Worm (Caenorhabditis elegans) whole organism, L1 larva: ENCODE data around the gene clec-88.
A peak's percentile ranks its signal among the peaks of the same experiment; 100 is the strongest.

Experiments
- aha-1 ChIP-seq: fragments of 150-350 bp; optimal IDR thresholded peaks from 2 replicates; lab custom pipeline; 2014; ENCODE audit warnings: missing biosample characterization, missing genetic modification characterization
- aly-2 ChIP-seq: fragments of 150-350 bp; optimal IDR thresholded peaks from 2 replicates; lab custom pipeline; 2014; ENCODE audit warnings: missing biosample characterization, missing genetic modification characterization
- ama-1 ChIP-seq: fragments of 150-350 bp; optimal IDR thresholded peaks from 2 replicates; lab custom pipeline; 2014
- blmp-1 ChIP-seq: fragments of 150-350 bp; optimal IDR thresholded peaks from 2 replicates; lab custom pipeline; 2014; ENCODE audit warnings: missing biosample characterization, missing genetic modification characterization
- ceh-63 ChIP-seq: fragments of 200-800 bp; sonication (Bioruptor generic); optimal IDR thresholded peaks from 2 replicates; lab custom pipeline; 2018; ENCODE audit warnings: mild to moderate bottlenecking, missing genetic modification characterization, missing compliant biosample characterization
- ceh-8 ChIP-seq: fragments of 200-800 bp; sonication (Bioruptor generic); optimal IDR thresholded peaks from 2 replicates; lab custom pipeline; 2018; ENCODE audit warnings: mild to moderate bottlenecking, missing genetic modification characterization, moderate library complexity, missing compliant biosample characterization
- ceh-82 ChIP-seq, 3 experiments: fragments of 150-350 bp in 1 of 3; sonication (generic microtip) in 2 of 3; optimal IDR thresholded peaks; 2 replicates each; lab custom pipeline; 2014 to 2017; ENCODE audit warnings: missing biosample characterization in 3 of 3, missing genetic modification characterization in 3 of 3
- ceh-90 ChIP-seq: sonication (generic microtip); optimal IDR thresholded peaks from 2 replicates; lab custom pipeline; 2016; ENCODE audit warnings: missing genetic modification characterization, missing compliant biosample characterization
- dpl-1 ChIP-seq, 3 experiments: fragments of 150-350 bp in 2 of 3; sonication (generic microtip) in 1 of 3; optimal IDR thresholded peaks; 2 replicates each; lab custom pipeline; 2014 to 2017; ENCODE audit warnings: missing biosample characterization in 3 of 3, missing genetic modification characterization in 3 of 3, missing genetic modification reagents in 3 of 3
- efl-1 ChIP-seq, 4 experiments: fragments of 150-350 bp; optimal IDR thresholded peaks in 3 of 4; peaks in 1 of 4; 1 replicate in 1 of 4; 2 replicates in 3 of 4; lab custom pipeline; 2014; ENCODE audit warnings: missing biosample characterization in 2 of 4, missing genetic modification characterization in 2 of 4, missing genetic modification reagents in 2 of 4
- efl-3 ChIP-seq: fragments of 200-800 bp; sonication (Bioruptor generic); optimal IDR thresholded peaks from 2 replicates; lab custom pipeline; 2018; ENCODE audit warnings: mild to moderate bottlenecking, missing genetic modification characterization, missing compliant biosample characterization
- elt-2 ChIP-seq: sonication (generic microtip); optimal IDR thresholded peaks from 2 replicates; lab custom pipeline; 2016; ENCODE audit warnings: missing genetic modification characterization, mild to moderate bottlenecking, inconsistent platforms, missing compliant biosample characterization, missing genetic modification reagents
- elt-3 ChIP-seq, 6 experiments: fragments of 150-350 bp in 1 of 6; sonication (generic microtip); optimal IDR thresholded peaks; 2 replicates each; lab custom pipeline; 2017 to 2018; ENCODE audit warnings: missing biosample characterization in 6 of 6, missing genetic modification characterization in 6 of 6, inconsistent platforms in 1 of 6
- fkh-8 ChIP-seq: sonication (generic microtip); optimal IDR thresholded peaks from 2 replicates; lab custom pipeline; 2016; ENCODE audit warnings: mild to moderate bottlenecking, missing genetic modification characterization, missing compliant biosample characterization
- grh-1 ChIP-seq: fragments of 200-800 bp; sonication (Bioruptor generic); IDR thresholded peaks from 2 replicates; pipeline ENCODE4 v1.3.6; 2022; ENCODE audit warnings: missing genetic modification reagents, missing genetic modification characterization, missing compliant biosample characterization
- hlh-17 ChIP-seq: fragments of 200-800 bp; sonication (Bioruptor generic); optimal IDR thresholded peaks from 2 replicates; lab custom pipeline; 2018; ENCODE audit warnings: missing genetic modification characterization, mild to moderate bottlenecking, missing compliant biosample characterization, moderate library complexity, borderline replicate concordance
- hpl-2 ChIP-seq: fragments of 150-350 bp; optimal IDR thresholded peaks from 2 replicates; lab custom pipeline; 2014; ENCODE audit warnings: missing biosample characterization, missing genetic modification reagents, missing genetic modification characterization
- lin-14 ChIP-seq: fragments of 200-800 bp; sonication (Bioruptor generic); optimal IDR thresholded peaks from 2 replicates; lab custom pipeline; 2018; ENCODE audit warnings: mild to moderate bottlenecking, missing genetic modification characterization, moderate library complexity, missing compliant biosample characterization
- lin-35 ChIP-seq, 2 experiments: fragments of 150-350 bp; optimal IDR thresholded peaks; 2 replicates each; lab custom pipeline; 2014; ENCODE audit warnings: missing biosample characterization in 2 of 2, missing genetic modification characterization in 2 of 2, missing genetic modification reagents in 2 of 2
- lin-39 ChIP-seq: fragments of 150-350 bp; optimal IDR thresholded peaks from 2 replicates; lab custom pipeline; 2014; ENCODE audit warnings: missing biosample characterization, missing genetic modification reagents, missing genetic modification characterization
- mab-9 ChIP-seq: fragments of 200-800 bp; sonication (Bioruptor generic); IDR thresholded peaks from 2 replicates; pipeline ENCODE4 v1.3.6; 2022; ENCODE audit warnings: missing genetic modification reagents, missing genetic modification characterization, missing compliant biosample characterization
- mdl-1 ChIP-seq, 2 experiments: fragments of 150-350 bp; optimal IDR thresholded peaks; 2 replicates each; lab custom pipeline; 2014 to 2017; ENCODE audit warnings: missing biosample characterization in 2 of 2, missing genetic modification characterization in 2 of 2, inconsistent platforms in 1 of 2
- mep-1 ChIP-seq: fragments of 150-350 bp; optimal IDR thresholded peaks from 2 replicates; lab custom pipeline; 2014; ENCODE audit warnings: missing biosample characterization, missing genetic modification characterization
- nhr-11 ChIP-seq: fragments of 150-350 bp; optimal IDR thresholded peaks from 2 replicates; lab custom pipeline; 2014; ENCODE audit warnings: missing biosample characterization, missing genetic modification characterization
- nhr-12 ChIP-seq: sonication (generic microtip); optimal IDR thresholded peaks from 2 replicates; lab custom pipeline; 2017; ENCODE audit warnings: missing biosample characterization, missing genetic modification characterization
- nhr-20 ChIP-seq: sonication (generic microtip); optimal IDR thresholded peaks from 2 replicates; lab custom pipeline; 2016; ENCODE audit warnings: mild to moderate bottlenecking, missing genetic modification characterization, missing compliant biosample characterization
- nhr-237 ChIP-seq: fragments of 150-350 bp; optimal IDR thresholded peaks from 2 replicates; lab custom pipeline; 2014; ENCODE audit warnings: missing biosample characterization, missing genetic modification characterization
- nhr-47 ChIP-seq: sonication (generic microtip); optimal IDR thresholded peaks from 2 replicates; lab custom pipeline; 2016; ENCODE audit warnings: mild to moderate bottlenecking, missing genetic modification characterization, moderate library complexity, missing compliant biosample characterization
- nhr-71 ChIP-seq: sonication (generic microtip); optimal IDR thresholded peaks from 2 replicates; lab custom pipeline; 2016; ENCODE audit warnings: mild to moderate bottlenecking, missing genetic modification characterization, moderate library complexity, missing compliant biosample characterization
- nhr-85 ChIP-seq: sonication (generic microtip); peaks from one replicate; lab custom pipeline; 2016; ENCODE audit warnings: missing genetic modification characterization, inconsistent platforms, missing compliant biosample characterization
- pax-3 ChIP-seq: fragments of 200-800 bp; sonication (Bioruptor generic); optimal IDR thresholded peaks from 2 replicates; lab custom pipeline; 2018; ENCODE audit warnings: mild to moderate bottlenecking, missing genetic modification characterization, moderate library complexity, missing compliant biosample characterization
- pqm-1 ChIP-seq: sonication (generic microtip); optimal IDR thresholded peaks from 3 replicates; lab custom pipeline; 2017; ENCODE audit warnings: missing biosample characterization, missing genetic modification characterization
- rnt-1 ChIP-seq: sonication (generic microtip); optimal IDR thresholded peaks from 2 replicates; lab custom pipeline; 2016; ENCODE audit warnings: mild to moderate bottlenecking, missing genetic modification characterization, moderate library complexity, missing compliant biosample characterization
- snu-23 ChIP-seq: sonication (generic microtip); optimal IDR thresholded peaks from 2 replicates; lab custom pipeline; 2016; ENCODE audit warnings: missing genetic modification characterization, missing compliant biosample characterization
- sox-4 ChIP-seq: sonication (generic microtip); optimal IDR thresholded peaks from 2 replicates; lab custom pipeline; 2016; ENCODE audit warnings: missing genetic modification characterization, missing compliant biosample characterization
- unc-86 ChIP-seq: sonication (generic microtip); optimal IDR thresholded peaks from 2 replicates; lab custom pipeline; 2016; ENCODE audit warnings: missing genetic modification characterization, missing compliant biosample characterization
- xbp-1 ChIP-seq: sonication (generic microtip); optimal IDR thresholded peaks from 2 replicates; lab custom pipeline; 2016; ENCODE audit warnings: missing genetic modification characterization, missing compliant biosample characterization
- zag-1 ChIP-seq: fragments of 150-350 bp; optimal IDR thresholded peaks from 2 replicates; lab custom pipeline; 2014; ENCODE audit warnings: missing biosample characterization, missing genetic modification characterization
- ztf-11 ChIP-seq, 2 experiments: sonication (generic microtip); optimal IDR thresholded peaks; 2 replicates each; lab custom pipeline; 2016 to 2017; ENCODE audit warnings: missing genetic modification characterization in 2 of 2, missing biosample characterization in 1 of 2, missing compliant biosample characterization in 1 of 2
- ztf-4 ChIP-seq: fragments of 150-350 bp; optimal IDR thresholded peaks from 2 replicates; lab custom pipeline; 2014; ENCODE audit warnings: missing biosample characterization, missing genetic modification characterization

The clec-88 gene

ce11 chrII:6345195-6346158, 20.0 kb upstream of the clec-88 start, which contains the start of gene C32D5.8:
TSS of gene C32D5.8 (minus strand) at chrII:6345964.
- TF ChIP-seq xbp-1 (tag; lab: Kevin White, UChicago) (no peak), nhr-237 (tag; lab: Kevin White, UChicago) (no peak), efl-3 (no peak), ceh-82 (tag; optimal IDR thresholded peaks at IDR 0.05; lab: Kevin White, UChicago) (no peak), ztf-4 (tag; lab: Kevin White, UChicago) (no peak), zag-1 (tag; lab: Kevin White, UChicago) (no peak), ceh-90 (tag; lab: Kevin White, UChicago) (no peak), ceh-63 (no peak), dpl-1 (GFP tag; optimal IDR thresholded peaks at IDR 0.05; lab: Kevin White, UChicago) (peak in 1 of 3 experiments; percentile 8), sox-4 (tag; lab: Kevin White, UChicago) (no peak), ztf-11 (tag; optimal IDR thresholded peaks at IDR 0.05; lab: Kevin White, UChicago) (no peak), pqm-1 (tag; lab: Kevin White, UChicago) (no peak), rnt-1 (tag; lab: Kevin White, UChicago) (no peak), efl-1 (optimal IDR thresholded peaks at IDR 0.05; lab: Kevin White, UChicago) (no peak), efl-1 (GFP tag; optimal IDR thresholded peaks at IDR 0.05 in 1 of 2; lab: Kevin White, UChicago) (peak in 1 of 2 experiments; percentile 79), nhr-20 (tag; lab: Kevin White, UChicago) (peak; percentile 47), nhr-71 (tag; lab: Kevin White, UChicago) (peak; percentile 26), aly-2 (no peak), mab-9 (GFP tag; lab: Robert Waterston, UW) (no peak), blmp-1 (tag; lab: Kevin White, UChicago) (peak; percentile 37), hlh-17 (GFP tag; lab: Kevin White, UChicago) (no peak), ceh-8 (GFP tag; lab: Kevin White, UChicago) (no peak), lin-35 (GFP tag; optimal IDR thresholded peaks at IDR 0.05; lab: Kevin White, UChicago) (peak in 1 of 2 experiments; percentile 33), nhr-47 (no peak), snu-23 (GFP tag; lab: Kevin White, UChicago) (peak; percentile 28), hpl-2 (GFP tag; lab: Kevin White, UChicago) (no peak), nhr-12 (tag; lab: Kevin White, UChicago) (no peak), elt-3 (tag; optimal IDR thresholded peaks at IDR 0.05; lab: Kevin White, UChicago) (peak in 1 of 6 experiments; percentile 21), mdl-1 (tag; optimal IDR thresholded peaks at IDR 0.05; lab: Kevin White, UChicago) (peak in 1 of 2 experiments; percentile 34), nhr-11 (tag; lab: Kevin White, UChicago) (no peak), nhr-85 (tag; lab: Kevin White, UChicago) (peak; percentile 69), elt-2 (peak; percentile 13), lin-39 (tag; lab: Kevin White, UChicago) (no peak), fkh-8 (tag; lab: Kevin White, UChicago) (peak; percentile 32), grh-1 (GFP tag; lab: Robert Waterston, UW) (0 out of 2 replicates have a peak, but pooled peaks have one; percentile 8), mep-1 (tag; lab: Kevin White, UChicago) (peak; percentile 37), lin-14 (GFP tag; lab: Kevin White, UChicago) (peak; percentile 58), aha-1 (tag; lab: Kevin White, UChicago) (no peak), pax-3 (tag; lab: Kevin White, UChicago) (no peak), ama-1 (lab: Kevin White, UChicago) (peak; percentile 45), unc-86 (no peak)
- TF ChIP-seq, all 84 proteins: peak for 16
